Fruit fly (Drosophila melanogaster) whole organism, embryonic: ENCODE data around the gene CG32074.

ENCODE experiments used
- Asciz ChIP-seq: fragments of 200-800 bp; sonication (Bioruptor generic); optimal IDR thresholded peaks from 2 replicates; lab custom pipeline; 2017; ENCODE audit warnings: missing biosample characterization, mild to moderate bottlenecking, missing genetic modification characterization, missing genetic modification reagents
- CG10209 ChIP-seq: fragments of 200-800 bp; sonication (Bioruptor generic); optimal IDR thresholded peaks from 3 replicates; lab custom pipeline; 2017; ENCODE audit warnings: missing biosample characterization, mild to moderate bottlenecking, missing genetic modification characterization, missing genetic modification reagents
- CG10654 ChIP-seq: fragments of 200-800 bp; sonication (Bioruptor generic); optimal IDR thresholded peaks from 2 replicates; lab custom pipeline; 2016; ENCODE audit warnings: missing biosample characterization, missing genetic modification characterization
- CG11085 ChIP-seq: fragments of 200-800 bp; sonication (Bioruptor generic); IDR thresholded peaks from 2 replicates; pipeline ENCODE4 v1.3.6; 2022; ENCODE audit warnings: missing biosample characterization, missing genetic modification characterization
- CG11504 ChIP-seq: fragments of 200-800 bp; sonication (Bioruptor generic); optimal IDR thresholded peaks from 3 replicates; lab custom pipeline; 2019; ENCODE audit warnings: missing biosample characterization, mild to moderate bottlenecking, missing genetic modification characterization, moderate library complexity
- CG14014 ChIP-seq: fragments of 200-800 bp; sonication (Bioruptor generic); IDR thresholded peaks from 2 replicates; pipeline ENCODE4 v1.3.6; 2022; ENCODE audit warnings: missing biosample characterization, missing genetic modification characterization
- CG14860 ChIP-seq: fragments of 200-800 bp; sonication (Bioruptor generic); IDR thresholded peaks from 3 replicates; pipeline ENCODE4 v1.3.6; 2022; ENCODE audit warnings: missing biosample characterization, missing genetic modification characterization; ENCODE audit not compliant: partially characterized antibody
- CG1602 ChIP-seq: fragments of 200-800 bp; sonication (Bioruptor generic); optimal IDR thresholded peaks from 3 replicates; lab custom pipeline; 2016; ENCODE audit warnings: missing biosample characterization, missing genetic modification characterization
- CG17912 ChIP-seq: fragments of 200-800 bp; sonication (Bioruptor generic); optimal IDR thresholded peaks from 2 replicates; lab custom pipeline; 2018; ENCODE audit warnings: missing biosample characterization, mild to moderate bottlenecking, missing genetic modification characterization
- CG18011 ChIP-seq: fragments of 200-800 bp; sonication (Bioruptor generic); optimal IDR thresholded peaks from 2 replicates; lab custom pipeline; 2017; ENCODE audit warnings: missing biosample characterization, missing genetic modification characterization, mild to moderate bottlenecking, moderate library complexity, missing genotype
- CG18619 ChIP-seq: fragments of 200-800 bp; sonication (Bioruptor generic); optimal IDR thresholded peaks from 3 replicates; lab custom pipeline; 2017; ENCODE audit warnings: missing biosample characterization, mild to moderate bottlenecking, missing genetic modification characterization
- CG18764 ChIP-seq: fragments of 200-800 bp; sonication (Bioruptor generic); optimal IDR thresholded peaks from 3 replicates; lab custom pipeline; 2016; ENCODE audit warnings: missing biosample characterization, missing genetic modification characterization
- CG2199 ChIP-seq: fragments of 200-800 bp; sonication (Bioruptor generic); IDR thresholded peaks from 3 replicates; pipeline ENCODE4 v1.3.6; 2022; ENCODE audit warnings: missing biosample characterization, missing genetic modification characterization
- CG32767 ChIP-seq: fragments of 200-800 bp; sonication (Bioruptor generic); IDR thresholded peaks from 2 replicates; pipeline ENCODE4 v1.3.6; 2022; ENCODE audit warnings: missing biosample characterization, missing genetic modification characterization
- CG3847 ChIP-seq: fragments of 200-800 bp; sonication (Bioruptor generic); IDR thresholded peaks from 2 replicates; pipeline ENCODE4 v1.3.6; 2022; ENCODE audit warnings: missing biosample characterization, missing genetic modification characterization
- CG6175 ChIP-seq: fragments of 200-800 bp; sonication (Bioruptor generic); IDR thresholded peaks from 3 replicates; pipeline ENCODE4 v1.3.6; 2022; ENCODE audit warnings: missing biosample characterization, missing genetic modification characterization
- CG6765 ChIP-seq: fragments of 200-800 bp; sonication (Bioruptor generic); optimal IDR thresholded peaks from 3 replicates; lab custom pipeline; 2017; ENCODE audit warnings: missing biosample characterization, mild to moderate bottlenecking, missing genetic modification characterization
- CG8281 ChIP-seq: fragments of 200-800 bp; sonication (Bioruptor generic); optimal IDR thresholded peaks from 2 replicates; lab custom pipeline; 2018; ENCODE audit warnings: missing biosample characterization, mild to moderate bottlenecking, missing genetic modification characterization, moderate library complexity
- CG8290 ChIP-seq, 3 experiments: fragments of 200-800 bp; sonication (Bioruptor generic); optimal IDR thresholded peaks; 2 replicates each; lab custom pipeline; 2016 to 2019; ENCODE audit warnings: missing biosample characterization in 3 of 3, missing genetic modification characterization in 3 of 3, mild to moderate bottlenecking in 2 of 3, moderate library complexity in 1 of 3
- CG8388 ChIP-seq: fragments of 200-800 bp; sonication (Bioruptor generic); optimal IDR thresholded peaks from 2 replicates; lab custom pipeline; 2019; ENCODE audit warnings: missing biosample characterization, mild to moderate bottlenecking, missing genetic modification characterization, moderate library complexity
- CG8924 ChIP-seq: fragments of 200-800 bp; optimal IDR thresholded peaks from 3 replicates; lab custom pipeline; 2019; ENCODE audit warnings: missing biosample characterization, mild to moderate bottlenecking, missing genetic modification characterization, moderate library complexity
- CG9727 ChIP-seq: fragments of 200-800 bp; sonication (Bioruptor generic); optimal IDR thresholded peaks from 3 replicates; lab custom pipeline; 2017; ENCODE audit warnings: missing biosample characterization, mild to moderate bottlenecking, missing genetic modification characterization
- E2f1 ChIP-seq: fragments of 200-800 bp; sonication (Bioruptor generic); IDR thresholded peaks from 2 replicates; pipeline ENCODE4 v1.3.6; 2022; ENCODE audit warnings: missing biosample characterization, missing genetic modification characterization
- Fer3 ChIP-seq: fragments of 200-800 bp; sonication (Bioruptor generic); optimal IDR thresholded peaks from 2 replicates; lab custom pipeline; 2018; ENCODE audit warnings: missing biosample characterization, mild to moderate bottlenecking, missing genetic modification characterization, moderate library complexity
- MBD-R2 ChIP-seq: fragments of 200-800 bp; sonication (Bioruptor generic); IDR thresholded peaks from 2 replicates; pipeline ENCODE4 v1.3.6; 2022; ENCODE audit warnings: missing biosample characterization, missing genetic modification characterization
- Opbp ChIP-seq: fragments of 200-800 bp; sonication (Bioruptor generic); IDR thresholded peaks from 3 replicates; pipeline ENCODE4 v1.3.6; 2022; ENCODE audit warnings: missing biosample characterization, missing genetic modification characterization; ENCODE audit not compliant: partially characterized antibody
- Poxn ChIP-seq: fragments of 200-800 bp; sonication (Bioruptor generic); IDR thresholded peaks from 2 replicates; pipeline ENCODE4 v1.3.6; 2022; ENCODE audit warnings: missing biosample characterization, missing genetic modification characterization
- Six4 ChIP-seq: fragments of 200-800 bp; sonication (Bioruptor generic); optimal IDR thresholded peaks from 2 replicates; lab custom pipeline; 2016; ENCODE audit warnings: missing biosample characterization, missing genetic modification characterization
- Sry-δ ChIP-seq: fragments of 200-800 bp; sonication (Bioruptor generic); optimal IDR thresholded peaks from 2 replicates; lab custom pipeline; 2016; ENCODE audit warnings: missing biosample characterization, missing genetic modification characterization
- abd-A ChIP-seq: fragments of 200-800 bp; sonication (Bioruptor generic); optimal IDR thresholded peaks from 3 replicates; lab custom pipeline; 2019; ENCODE audit warnings: missing biosample characterization, mild to moderate bottlenecking, missing genetic modification characterization, moderate library complexity
- bab2 ChIP-seq: fragments of 200-800 bp; sonication (Bioruptor generic); optimal IDR thresholded peaks from 2 replicates; lab custom pipeline; 2016; ENCODE audit warnings: missing biosample characterization, missing genetic modification characterization
- bowl ChIP-seq: fragments of 200-800 bp; sonication (Bioruptor generic); IDR thresholded peaks from 2 replicates; pipeline ENCODE4 v1.3.6; 2022; ENCODE audit warnings: missing biosample characterization, missing genetic modification characterization
- br ChIP-seq: fragments of >200 bp; optimal IDR thresholded peaks from 2 replicates; lab custom pipeline; 2017
- cas ChIP-seq: fragments of 200-800 bp; sonication (Bioruptor generic); IDR thresholded peaks from 2 replicates; pipeline ENCODE4 v1.3.6; 2022; ENCODE audit warnings: missing biosample characterization, missing genetic modification characterization
- caup ChIP-seq: fragments of 200-800 bp; sonication (Bioruptor generic); optimal IDR thresholded peaks from 3 replicates; lab custom pipeline; 2017; ENCODE audit warnings: missing biosample characterization, mild to moderate bottlenecking, missing genetic modification characterization, moderate library complexity; ENCODE audit not compliant: severe bottlenecking
- chinmo ChIP-seq: fragments of 200-800 bp; sonication (Bioruptor generic); IDR thresholded peaks from 4 replicates; pipeline ENCODE4 v1.3.6; 2022; ENCODE audit warnings: missing biosample characterization, missing genetic modification characterization; ENCODE audit not compliant: partially characterized antibody
- dysf ChIP-seq: fragments of 200-800 bp; sonication (Bioruptor generic); IDR thresholded peaks from 3 replicates; pipeline ENCODE4 v1.3.6; 2022; ENCODE audit warnings: missing biosample characterization, missing genetic modification characterization
- eyg ChIP-seq: fragments of 200-800 bp; sonication (Bioruptor generic); optimal IDR thresholded peaks from 3 replicates; lab custom pipeline; 2016; ENCODE audit warnings: missing biosample characterization, missing genetic modification characterization
- fd3F ChIP-seq: fragments of 200-800 bp; sonication (Bioruptor generic); optimal IDR thresholded peaks from 2 replicates; lab custom pipeline; 2018; ENCODE audit warnings: missing biosample characterization, mild to moderate bottlenecking, missing genetic modification characterization, moderate library complexity
- fru ChIP-seq: fragments of >200 bp; optimal IDR thresholded peaks from 2 replicates; lab custom pipeline; 2017
- gem ChIP-seq: fragments of 200-800 bp; sonication (Bioruptor generic); optimal IDR thresholded peaks from 2 replicates; lab custom pipeline; 2019; ENCODE audit warnings: missing biosample characterization, mild to moderate bottlenecking, missing genetic modification characterization, moderate library complexity
- inv ChIP-seq: fragments of 200-800 bp; sonication (Bioruptor generic); IDR thresholded peaks from 2 replicates; pipeline ENCODE4 v1.3.6; 2022; ENCODE audit warnings: missing biosample characterization, missing genetic modification characterization; ENCODE audit not compliant: partially characterized antibody
- lbe ChIP-seq: fragments of 200-800 bp; sonication (Bioruptor generic); optimal IDR thresholded peaks from 2 replicates; lab custom pipeline; 2016; ENCODE audit warnings: missing biosample characterization, mild to moderate bottlenecking, missing genetic modification characterization
- pan ChIP-seq, 4 experiments: fragments of >200 bp in 3 of 4; fragments of 200-800 bp in 1 of 4; sonication (Bioruptor generic) in 1 of 4; optimal IDR thresholded peaks in 3 of 4; IDR thresholded peaks in 1 of 4; 2 replicates each; pipeline versions ENCODE4 v1.3.6 to Lab custom; 2017 to 2022; ENCODE audit warnings: missing biosample characterization in 2 of 4, missing genetic modification characterization in 2 of 4, mixed read lengths in 1 of 4
- ro ChIP-seq: fragments of 200-800 bp; sonication (Bioruptor generic); IDR thresholded peaks from 2 replicates; pipeline ENCODE4 v1.3.6; 2022; ENCODE audit warnings: missing biosample characterization, missing genetic modification characterization
- so ChIP-seq: fragments of 200-800 bp; sonication (Bioruptor generic); IDR thresholded peaks from 3 replicates; pipeline ENCODE4 v1.3.6; 2022; ENCODE audit warnings: missing biosample characterization, missing genetic modification characterization
- ssp ChIP-seq: fragments of 200-800 bp; sonication (Bioruptor generic); IDR thresholded peaks from 2 replicates; pipeline ENCODE4 v1.3.6; 2022; ENCODE audit warnings: missing biosample characterization, missing genetic modification characterization
- vfl ChIP-seq: fragments of 200-800 bp; sonication (Bioruptor generic); optimal IDR thresholded peaks from 2 replicates; lab custom pipeline; 2016; ENCODE audit warnings: missing biosample characterization, missing genetic modification characterization
- wek ChIP-seq: fragments of 200-800 bp; sonication (Bioruptor generic); optimal IDR thresholded peaks from 3 replicates; lab custom pipeline; 2018; ENCODE audit warnings: missing biosample characterization, mild to moderate bottlenecking, missing genetic modification characterization, moderate library complexity

CG32074 gene

dm6 chr3L:11093046-11093520 is 39.0 kb downstream of the CG32074 start, which contains the start of gene JIL-1 (continued):
- 0 out of 3 replicates have a peak, but pooled peaks have one; percentile 26 for TF ChIP-seq CG2199
- peak; percentile 19 for TF ChIP-seq CG17912
- no peak for TF ChIP-seq CG8281 (tag; lab: Kevin White, UChicago)
- TF ChIP-seq CG8388 (GFP tag; lab: Kevin White, UChicago), result peak; percentile 2
- TF ChIP-seq caup, result peak; percentile 29
- TF ChIP-seq eyg (GFP tag; lab: Kevin White, UChicago), result no peak
- peak; percentile 59 for TF ChIP-seq CG10209 (GFP tag; lab: Kevin White, UChicago)
- TF ChIP-seq CG14014 (GFP tag; lab: Robert Waterston, UW), result peak; percentile 62
- peak; percentile 88 for TF ChIP-seq MBD-R2 (GFP tag; lab: Robert Waterston, UW)
- TF ChIP-seq CG18764 (GFP tag; lab: Kevin White, UChicago), result peak; percentile 30
- TF ChIP-seq CG6175, result peak; percentile 71; the same call in 2 of the 3 replicates
- peak; percentile 59 for TF ChIP-seq CG8290 (GFP tag; optimal IDR thresholded peaks at IDR 0.05; lab: Kevin White, UChicago)
- peak; percentile 9 to 74 for TF ChIP-seq CG8290 (tag; optimal IDR thresholded peaks at IDR 0.05; lab: Kevin White, UChicago)
- TF ChIP-seq CG18619 (GFP tag; lab: Kevin White, UChicago), result peak; percentile 41
- no peak; the same call in 1 of the 2 replicates for TF ChIP-seq bowl (GFP tag; lab: Robert Waterston, UW)
- peak; percentile 86 for TF ChIP-seq CG14860 (GFP tag; lab: Robert Waterston, UW)
- TF ChIP-seq bab2 (GFP tag; lab: Kevin White, UChicago), result peak; percentile 48
- peak; percentile 57 for TF ChIP-seq ssp (GFP tag; lab: Robert Waterston, UW)
- TF ChIP-seq ro (GFP tag; lab: Robert Waterston, UW), result no peak
- TF ChIP-seq wek (GFP tag; lab: Kevin White, UChicago), result no peak
- TF ChIP-seq Six4 (GFP tag; lab: Kevin White, UChicago), result no peak
- TF ChIP-seq abd-A (tag; lab: Kevin White, UChicago), result peak; percentile 28
- no peak for TF ChIP-seq br
- TF ChIP-seq CG8924 (tag; lab: Kevin White, UChicago), result peak; percentile 12
- peak; percentile 34 for TF ChIP-seq fd3F (GFP tag; lab: Kevin White, UChicago)
- no peak for TF ChIP-seq Poxn (GFP tag; lab: Robert Waterston, UW)
- TF ChIP-seq lbe, result peak; percentile 51
- peak; percentile 75 for TF ChIP-seq dysf (GFP tag; lab: Robert Waterston, UW)
- TF ChIP-seq CG18011 (GFP tag; lab: Kevin White, UChicago), result peak; percentile 39
- peak; percentile 67; the same call in 2 of the 4 replicates for TF ChIP-seq chinmo
- peak; percentile 28; the same call in 2 of the 3 replicates for TF ChIP-seq so (GFP tag; lab: Robert Waterston, UW)
- peak; percentile 61 for TF ChIP-seq CG11504 (tag; lab: Kevin White, UChicago)
- TF ChIP-seq CG1602 (GFP tag; lab: Kevin White, UChicago), result peak; percentile 46
- TF ChIP-seq CG10654 (GFP tag; lab: Kevin White, UChicago), result peak; percentile 28
- TF ChIP-seq gem (tag; lab: Kevin White, UChicago), result peak; percentile 59
- TF ChIP-seq inv (GFP tag; lab: Robert Waterston, UW), result peak; percentile 83
- TF ChIP-seq Sry-δ, result peak; percentile 65
- peak; percentile 64 for TF ChIP-seq vfl (GFP tag; lab: Kevin White, UChicago)
- peak; percentile 65 for TF ChIP-seq E2f1 (GFP tag; lab: Robert Waterston, UW)
- TF ChIP-seq Fer3, result peak; percentile 54
- TF ChIP-seq CG11085 (GFP tag; lab: Robert Waterston, UW), result peak; percentile 76
- TF ChIP-seq fru (lab: Kevin White, UChicago), result no peak
- 0 out of 2 replicates have a peak, but pooled peaks have one; percentile 29 for TF ChIP-seq CG32767 (GFP tag; lab: Robert Waterston, UW)
- TF ChIP-seq Asciz (GFP tag; lab: Kevin White, UChicago), result peak; percentile 33
- peak; percentile 28 for TF ChIP-seq CG9727
- TF ChIP-seq cas (GFP tag; lab: Robert Waterston, UW), result peak; percentile 57
- TF ChIP-seq CG3847 (GFP tag; lab: Robert Waterston, UW), result peak; percentile 96
- TF ChIP-seq Opbp, result peak; percentile 93
- no peak for TF ChIP-seq pan (optimal IDR thresholded peaks at IDR 0.05; lab: Kevin White, UChicago)
- TF ChIP-seq pan (GFP tag; optimal IDR thresholded peaks at IDR 0.05 in 1 of 2, IDR thresholded peaks at IDR 0.05 in 1 of 2), result peak in 1 of 2 experiments; percentile 68
- TF ChIP-seq CG6765 (GFP tag; lab: Kevin White, UChicago), result peak; percentile 46
